Worm (Caenorhabditis elegans): Measurements from ENCODE around the gene skr-5.

skr-5 gene

DNA sequence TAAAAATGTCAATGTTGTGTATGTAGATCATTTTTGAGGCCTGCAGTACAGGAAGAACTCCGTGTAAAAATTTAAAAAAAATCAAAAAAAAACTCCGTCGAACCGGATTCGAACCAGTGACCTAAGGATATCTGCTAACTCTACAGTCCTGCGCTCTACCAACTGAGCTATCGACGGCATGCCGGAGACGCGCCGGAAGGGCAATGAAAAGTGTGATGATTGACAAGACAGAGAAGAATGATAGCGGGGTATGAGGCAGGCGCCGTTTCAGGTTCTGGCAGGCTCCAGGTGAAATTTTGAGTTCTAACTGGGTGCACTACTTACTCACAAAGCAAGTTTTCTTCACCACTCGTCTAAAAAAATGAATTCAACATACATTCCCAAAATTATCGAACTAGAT is 29.9 kb upstream of the skr-5 start, which contains the start of gene srz-58:
Gene srz-58, plus strand, starts transcription at position 362 of the 400 bp plus-strand sequence.
- TF ChIP-seq ztf-4 (tag; optimal IDR thresholded peaks at IDR 0.05) (no peak), ceh-9 (tag; optimal IDR thresholded peaks at IDR 0.05) (no peak), lsy-12 (tag; optimal IDR thresholded peaks at IDR 0.05) (no peak), ceh-82 (tag; optimal IDR thresholded peaks at IDR 0.05) (no peak), hmg-11 (tag; optimal IDR thresholded peaks at IDR 0.05) (no peak), ama-1 (optimal IDR thresholded peaks at IDR 0.05) (no peak), fkh-2 (tag; optimal IDR thresholded peaks at IDR 0.05) (no peak), pqm-1 (tag; optimal IDR thresholded peaks at IDR 0.05) (no peak), fos-1 (tag; optimal IDR thresholded peaks at IDR 0.05) (no peak)

DNA sequence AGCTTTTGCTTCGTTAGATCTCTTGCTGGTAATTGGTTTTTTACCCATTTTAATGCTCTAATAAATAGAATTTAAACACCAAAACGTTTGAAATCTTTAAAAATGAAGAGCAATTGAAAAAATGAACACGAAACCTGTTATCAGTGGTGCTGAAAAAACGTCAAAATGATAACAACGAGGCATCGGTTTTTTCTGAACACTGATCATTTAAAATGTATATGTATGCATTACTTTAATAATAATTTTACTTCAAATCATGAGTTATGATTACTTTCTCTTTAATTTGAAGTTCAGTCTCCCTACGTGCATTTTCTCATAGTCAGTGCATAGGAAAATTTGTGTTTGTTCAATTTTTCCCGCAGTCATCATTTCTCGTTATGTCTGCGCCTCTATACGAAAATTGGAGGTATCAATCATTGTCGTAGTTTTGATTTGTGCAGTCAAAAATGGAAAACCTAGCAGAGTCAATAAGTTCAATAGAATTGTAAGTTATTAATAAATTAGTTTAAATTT is 25.2 kb upstream of the skr-5 start, which contains the start of gene F31E9.3:
Gene F31E9.3, plus strand, starts transcription at position 194 of the 513 bp plus-strand sequence.
- TF ChIP-seq mdl-1 (tag; optimal IDR thresholded peaks at IDR 0.05) (no peak), sea-2 (GFP tag; optimal IDR thresholded peaks at IDR 0.05) (no peak), nhr-67 (tag; optimal IDR thresholded peaks at IDR 0.05) (no peak), nhr-76 (tag; optimal IDR thresholded peaks at IDR 0.05) (no peak), pha-4 (tag; optimal IDR thresholded peaks at IDR 0.05) (peak; percentile 13), R02D3.7 (tag; optimal IDR thresholded peaks at IDR 0.05) (no peak), elt-2 (tag; optimal IDR thresholded peaks at IDR 0.05) (peak; percentile 70), ceh-82 (tag; optimal IDR thresholded peaks at IDR 0.05) (no peak), ceh-28 (tag; optimal IDR thresholded peaks at IDR 0.05) (no peak), elt-3 (tag; optimal IDR thresholded peaks at IDR 0.05) (no peak), lsy-12 (tag; optimal IDR thresholded peaks at IDR 0.05) (no peak), nhr-77 (tag; optimal IDR thresholded peaks at IDR 0.05) (no peak), ceh-9 (tag; optimal IDR thresholded peaks at IDR 0.05) (no peak), unc-62 (GFP tag; optimal IDR thresholded peaks at IDR 0.05) (no peak), ceh-16 (tag; optimal IDR thresholded peaks at IDR 0.05) (no peak)

DNA sequence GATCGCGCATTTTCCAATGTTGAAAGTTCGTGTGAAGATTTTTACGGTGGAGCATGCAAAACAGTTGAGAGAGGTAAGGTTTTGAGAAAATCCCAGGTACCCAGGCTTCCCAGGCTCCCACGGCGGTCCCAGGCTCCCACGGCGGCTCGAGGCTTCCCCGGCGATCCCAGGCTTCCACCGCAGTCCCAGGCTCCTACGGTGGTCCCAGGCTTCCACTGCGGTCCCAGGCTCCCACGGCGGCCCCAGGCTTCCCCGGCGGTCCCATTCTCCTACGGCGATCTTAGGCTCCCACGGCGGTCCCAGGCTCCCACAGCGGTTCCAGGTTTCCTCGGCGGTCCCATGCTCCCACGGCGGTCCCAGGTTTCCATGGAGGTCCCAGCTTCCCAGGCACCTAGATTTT is 23.8 kb upstream of the skr-5 start:
- TF ChIP-seq nhr-67 (tag; optimal IDR thresholded peaks at IDR 0.05) (no peak), lsy-12 (tag; optimal IDR thresholded peaks at IDR 0.05) (no peak), nhr-77 (tag; optimal IDR thresholded peaks at IDR 0.05) (no peak), eor-1 (tag; optimal IDR thresholded peaks at IDR 0.05) (no peak), zag-1 (tag; optimal IDR thresholded peaks at IDR 0.05) (no peak)

DNA sequence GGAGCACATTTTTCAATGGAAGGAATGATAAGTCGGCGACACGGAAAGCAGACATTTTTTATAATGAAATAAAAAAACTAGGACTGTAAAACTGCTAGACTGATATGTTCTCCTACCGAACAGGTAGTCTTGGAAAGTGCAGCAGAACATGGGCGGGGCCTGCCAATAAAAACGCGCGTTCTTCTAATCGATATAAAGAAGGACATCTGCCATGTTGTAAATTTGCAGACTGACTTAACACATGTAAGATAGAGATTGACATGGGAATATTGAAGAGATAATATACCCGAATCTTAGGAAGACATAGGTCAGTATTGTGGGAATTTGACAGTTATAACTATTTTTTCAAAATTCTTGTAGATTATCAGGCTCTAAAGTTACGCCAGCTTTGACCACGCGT is 19.8 kb upstream of the skr-5 start, which contains the start of gene sdz-16:
Gene sdz-16, minus strand, starts transcription at position 101 of the 400 bp plus-strand sequence.
- TF ChIP-seq elt-3 (tag; optimal IDR thresholded peaks at IDR 0.05) (no peak), jun-1 (tag; optimal IDR thresholded peaks at IDR 0.05) (no peak), ceh-16 (tag; optimal IDR thresholded peaks at IDR 0.05) (no peak), skn-1 (tag; optimal IDR thresholded peaks at IDR 0.05) (no peak), pqm-1 (tag; optimal IDR thresholded peaks at IDR 0.05) (no peak), nhr-12 (tag; optimal IDR thresholded peaks at IDR 0.05) (no peak), ceh-28 (tag; optimal IDR thresholded peaks at IDR 0.05) (no peak), nhr-77 (tag; optimal IDR thresholded peaks at IDR 0.05) (no peak), daf-12 (tag; optimal IDR thresholded peaks at IDR 0.05) (no peak), fkh-2 (tag; optimal IDR thresholded peaks at IDR 0.05) (no peak), mdl-1 (tag; optimal IDR thresholded peaks at IDR 0.05) (no peak)

DNA sequence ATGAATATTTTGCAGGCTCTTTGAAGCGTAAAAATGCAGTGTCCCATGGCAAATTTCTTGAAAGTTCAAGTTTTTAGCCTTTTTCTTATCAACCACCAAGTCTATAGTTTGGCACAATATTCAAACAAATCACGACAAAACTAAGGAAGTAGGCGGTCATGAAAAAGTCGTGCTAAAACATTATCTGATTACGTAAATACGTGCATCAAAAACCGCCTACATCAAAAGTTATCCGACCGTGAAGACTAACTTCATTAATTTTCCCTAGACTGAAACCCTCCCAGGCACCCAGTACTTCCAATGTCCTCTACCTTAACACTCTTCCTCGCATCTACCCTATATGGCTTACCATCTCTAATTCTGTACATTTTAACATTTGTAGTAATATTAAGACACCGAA is 19.2 kb upstream of the skr-5 start, which contains the start of gene srg-44:
Gene srg-44, plus strand, starts transcription at position 301 of the 400 bp plus-strand sequence.
- no peak for TF ChIP-seq nhr-23 (tag; optimal IDR thresholded peaks at IDR 0.05)
- no peak for TF ChIP-seq nfya-1 (tag; optimal IDR thresholded peaks at IDR 0.05; ENCODE audit: insufficient read depth)
- no peak for TF ChIP-seq sea-2 (GFP tag; optimal IDR thresholded peaks at IDR 0.05)
- no peak for TF ChIP-seq ama-1 (optimal IDR thresholded peaks at IDR 0.05)
- no peak for TF ChIP-seq ceh-82 (tag; optimal IDR thresholded peaks at IDR 0.05)
- TF ChIP-seq ceh-9 (tag; optimal IDR thresholded peaks at IDR 0.05): no peak
- TF ChIP-seq mml-1 (tag; optimal IDR thresholded peaks at IDR 0.05): no peak
- TF ChIP-seq nhr-28 (tag; optimal IDR thresholded peaks at IDR 0.05): no peak
- no peak for TF ChIP-seq nhr-67 (tag; optimal IDR thresholded peaks at IDR 0.05)
- no peak for TF ChIP-seq nhr-12 (tag; optimal IDR thresholded peaks at IDR 0.05)
- TF ChIP-seq nhr-25 (tag; optimal IDR thresholded peaks at IDR 0.05): no peak
- no peak for TF ChIP-seq pha-4 (tag; optimal IDR thresholded peaks at IDR 0.05)
- TF ChIP-seq ztf-4 (tag; optimal IDR thresholded peaks at IDR 0.05): no peak
- TF ChIP-seq daf-12 (tag; optimal IDR thresholded peaks at IDR 0.05): no peak
- TF ChIP-seq mdl-1 (tag; optimal IDR thresholded peaks at IDR 0.05): no peak
- TF ChIP-seq unc-62 (GFP tag; optimal IDR thresholded peaks at IDR 0.05): no peak
